Fruit fly (Drosophila melanogaster): Measurements from ENCODE around the gene CG9743.

DNA sequence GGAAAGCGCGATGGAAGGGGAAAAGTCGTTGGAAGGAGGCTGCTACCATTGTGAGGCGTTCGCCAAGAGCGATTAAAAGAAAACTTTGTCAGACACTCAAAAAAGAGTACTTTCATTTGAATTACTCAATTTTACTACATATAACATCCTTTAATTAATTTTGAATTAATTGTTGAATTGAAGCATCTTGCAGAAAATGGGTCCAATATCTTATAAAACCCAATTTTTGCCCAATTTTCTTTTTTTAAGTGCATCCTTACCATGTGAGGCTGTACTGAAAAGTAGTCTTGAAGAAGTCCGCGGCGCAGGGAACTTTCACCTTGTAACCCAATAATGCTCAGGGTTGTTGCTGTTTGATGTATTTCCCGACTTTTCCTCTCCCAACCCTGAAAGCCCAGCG lies 32.5 kb upstream of the CG9743 start:
- TF ChIP-seq CG12769 (tag; optimal IDR thresholded peaks at IDR 0.05), result peak; percentile 17
- no peak for TF ChIP-seq CG7928 (GFP tag; optimal IDR thresholded peaks at IDR 0.05)
- no peak for TF ChIP-seq pan (optimal IDR thresholded peaks at IDR 0.05)
- TF ChIP-seq pan (GFP tag; optimal IDR thresholded peaks at IDR 0.05 in 1 of 2, IDR thresholded peaks at IDR 0.05 in 1 of 2), result no peak
- TF ChIP-seq shn (GFP tag; optimal IDR thresholded peaks at IDR 0.05), result no peak
- no peak for TF ChIP-seq Gug (GFP tag; IDR thresholded peaks at IDR 0.05)
- no peak for TF ChIP-seq Side (GFP tag; optimal IDR thresholded peaks at IDR 0.05)

All from whole organism, embryonic.